Fruit fly (Drosophila melanogaster) whole organism, prepupa: ENCODE results near the gene Gasp.

Experiments used
- Blimp-1 ChIP-seq: fragments of 200-800 bp; sonication (Bioruptor generic); optimal IDR thresholded peaks from 3 replicates; lab custom pipeline; 2017; ENCODE audit warnings: missing biosample characterization, missing genetic modification characterization, mild to moderate bottlenecking, moderate library complexity, missing genetic modification reagents
- CG6276 ChIP-seq: fragments of 200-800 bp; sonication (Bioruptor generic); optimal IDR thresholded peaks from 2 replicates; lab custom pipeline; 2017; ENCODE audit warnings: missing biosample characterization, mild to moderate bottlenecking, missing genetic modification characterization
- Eip78C ChIP-seq: fragments of 200-800 bp; sonication (Bioruptor generic); peaks from one replicate; lab custom pipeline; 2016; ENCODE audit warnings: missing biosample characterization, missing genetic modification characterization
- Gug ChIP-seq: fragments of 200-800 bp; sonication (Bioruptor generic); IDR thresholded peaks from 2 replicates; pipeline ENCODE4 v1.3.6; 2022; ENCODE audit warnings: missing biosample characterization, missing genetic modification characterization
- Hr39 ChIP-seq: fragments of 200-800 bp; sonication (Bioruptor generic); optimal IDR thresholded peaks from 2 replicates; lab custom pipeline; 2016; ENCODE audit warnings: missing biosample characterization, missing genetic modification characterization
- esn ChIP-seq: fragments of 200-800 bp; sonication (Bioruptor generic); optimal IDR thresholded peaks from 2 replicates; lab custom pipeline; 2016; ENCODE audit warnings: missing biosample characterization, mild to moderate bottlenecking, missing genetic modification characterization, moderate library complexity
- fkh ChIP-seq: fragments of 200-800 bp; sonication (Bioruptor generic); optimal IDR thresholded peaks from 3 replicates; lab custom pipeline; 2017; ENCODE audit warnings: missing biosample characterization, mild to moderate bottlenecking, missing genetic modification characterization, moderate library complexity
- spab ChIP-seq: fragments of 200-800 bp; sonication (Bioruptor generic); optimal IDR thresholded peaks from 2 replicates; lab custom pipeline; 2017; ENCODE audit warnings: missing biosample characterization, mild to moderate bottlenecking, missing genetic modification characterization, missing genetic modification reagents

DNA sequence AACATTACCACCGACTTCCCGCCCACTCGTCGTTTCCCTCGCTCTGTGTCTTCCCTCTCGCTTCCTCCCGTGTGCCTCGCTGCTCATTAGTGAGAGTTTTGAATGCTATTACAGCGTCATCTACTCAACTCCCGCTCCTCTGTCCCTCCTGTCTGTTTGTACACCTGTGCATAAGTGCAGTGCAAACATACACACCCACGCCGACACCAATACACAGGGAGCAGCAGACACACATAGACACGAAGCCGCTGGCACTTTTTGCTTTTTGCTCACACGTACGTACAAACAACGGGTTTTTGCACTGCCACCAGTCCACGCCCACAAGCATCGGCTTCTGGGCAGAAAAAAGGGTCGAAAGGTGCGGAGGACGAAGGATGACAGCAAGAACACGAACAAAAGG lies 41.1 kb upstream of the Gasp start:
- no peak for TF ChIP-seq Eip78C (GFP tag; lab: Kevin White, UChicago)
- no peak for TF ChIP-seq esn (GFP tag; lab: Kevin White, UChicago)
- TF ChIP-seq CG6276 (GFP tag; lab: Kevin White, UChicago) = no peak
- no peak for TF ChIP-seq Blimp-1
- no peak for TF ChIP-seq spab (GFP tag; lab: Kevin White, UChicago)
- no peak for TF ChIP-seq Hr39 (GFP tag; lab: Kevin White, UChicago)
- TF ChIP-seq Gug (GFP tag; lab: Robert Waterston, UW) = no peak
- no peak for TF ChIP-seq fkh (GFP tag; lab: Kevin White, UChicago)
